Fruit fly (Drosophila melanogaster): Measurements from ENCODE around the gene Dyrk3.

DNA sequence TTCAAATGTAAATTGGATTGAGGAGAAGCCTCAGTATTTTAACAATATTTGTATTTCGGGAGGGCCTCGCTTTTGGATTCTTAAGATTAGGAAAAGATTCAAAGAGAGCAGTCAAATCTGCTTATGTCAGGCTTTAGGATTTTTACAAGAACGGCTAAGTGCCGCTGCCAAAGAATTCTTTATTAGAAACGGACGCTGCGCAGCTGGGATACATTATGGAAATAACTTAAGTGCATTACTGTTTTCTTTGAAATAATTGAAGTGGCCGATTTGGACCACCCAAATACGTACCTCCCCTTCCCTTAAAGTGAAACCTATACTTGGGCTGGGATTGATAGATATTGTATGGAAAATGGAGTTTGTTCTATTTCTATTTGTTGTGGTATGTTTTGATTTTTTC lies 7.7 kb upstream of the Dyrk3 start:
- no peak for TF ChIP-seq CG8159 (tag; optimal IDR thresholded peaks at IDR 0.05)
- TF ChIP-seq fd96Ca (GFP tag; IDR thresholded peaks at IDR 0.05) = no peak
- TF ChIP-seq Snoo (tag; optimal IDR thresholded peaks at IDR 0.05) = no peak
- no peak for TF ChIP-seq Pif1A (GFP tag; optimal IDR thresholded peaks at IDR 0.05)
- TF ChIP-seq CG14655 (GFP tag; optimal IDR thresholded peaks at IDR 0.05) = no peak
- no peak for TF ChIP-seq CG34367 (tag; optimal IDR thresholded peaks at IDR 0.05)
- no peak for TF ChIP-seq Ets98B (GFP tag; IDR thresholded peaks at IDR 0.05)
- TF ChIP-seq CG12605 (GFP tag; IDR thresholded peaks at IDR 0.05) = no peak
- no peak for TF ChIP-seq D1 (tag; optimal IDR thresholded peaks at IDR 0.05)
